Fruit fly (Drosophila melanogaster) whole organism, prepupa: ENCODE measurements around the gene CG5103.

Experiments used
- Lpt ChIP-seq: fragments of 200-800 bp; sonication (Bioruptor generic); optimal IDR thresholded peaks from 3 replicates; lab custom pipeline; 2016; ENCODE audit warnings: missing biosample characterization, missing genetic modification characterization
- fd85E ChIP-seq: fragments of 200-800 bp; sonication (Bioruptor generic); optimal IDR thresholded peaks from 3 replicates; lab custom pipeline; 2016; ENCODE audit warnings: missing biosample characterization, missing genetic modification characterization

DNA sequence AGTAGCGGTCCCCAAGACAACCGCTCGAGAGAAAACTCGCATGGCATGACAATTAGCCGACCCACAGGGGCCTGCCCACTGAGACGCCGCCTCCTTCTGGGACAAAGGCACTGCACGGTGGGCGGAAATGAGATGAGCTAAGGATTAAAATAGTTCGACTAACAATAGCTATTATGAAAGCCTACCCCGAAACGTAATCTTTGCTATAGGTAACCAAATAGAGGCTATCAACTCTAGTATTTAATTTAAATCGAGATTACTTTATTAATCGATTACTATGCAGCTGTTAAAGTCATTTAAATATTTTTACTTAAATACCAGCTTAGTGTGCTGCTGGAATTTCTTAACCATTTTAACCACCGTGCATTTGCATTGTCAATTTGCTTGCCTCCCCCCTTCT, 37.1 kb downstream of the CG5103 start:
- TF ChIP-seq Lpt (GFP tag; lab: Kevin White, UChicago) (no peak), fd85E (GFP tag; lab: Kevin White, UChicago) (no peak)
